Fruit fly (Drosophila melanogaster) whole organism, wandering third instar larva: Measurements from ENCODE around the gene CG14960.

Experiments used
- Abd-B ChIP-seq: fragments of >200 bp; optimal IDR thresholded peaks from 2 replicates; lab custom pipeline; 2017; ENCODE audit warnings: missing biosample characterization, missing genetic modification characterization
- CG32264 ChIP-seq: fragments of 200-800 bp; sonication (Bioruptor generic); optimal IDR thresholded peaks from 2 replicates; lab custom pipeline; 2016; ENCODE audit warnings: missing biosample characterization, missing genetic modification characterization
- CG9705 ChIP-seq: fragments of 200-800 bp; sonication (Bioruptor generic); optimal IDR thresholded peaks from 2 replicates; lab custom pipeline; 2018; ENCODE audit warnings: missing biosample characterization, mild to moderate bottlenecking, missing genetic modification characterization
- CrebA ChIP-seq: fragments of 200-800 bp; sonication (Bioruptor generic); optimal IDR thresholded peaks from 2 replicates; lab custom pipeline; 2016; ENCODE audit warnings: missing biosample characterization, mild to moderate bottlenecking, missing genetic modification characterization, borderline replicate concordance
- Dfd ChIP-seq: fragments of >200 bp; optimal IDR thresholded peaks from 2 replicates; lab custom pipeline; 2017; ENCODE audit warnings: missing biosample characterization, missing genetic modification characterization
- Dif ChIP-seq: fragments of 200-275, 200-300 bp; sonication (Bioruptor generic); optimal IDR thresholded peaks from 2 replicates; lab custom pipeline; 2018; ENCODE audit warnings: missing biosample characterization, missing genetic modification characterization; ENCODE audit not compliant: partially characterized antibody
- GATAd ChIP-seq: sonication (Bioruptor generic); optimal IDR thresholded peaks from 2 replicates; lab custom pipeline; 2016; ENCODE audit warnings: missing biosample characterization, missing genetic modification characterization
- HLH106 ChIP-seq: fragments of 200-800 bp; optimal IDR thresholded peaks from 3 replicates; lab custom pipeline; 2019; ENCODE audit warnings: missing biosample characterization, mild to moderate bottlenecking, missing genetic modification characterization, moderate library complexity
- Hnf4 ChIP-seq: fragments of 200-800 bp; sonication (Bioruptor generic); optimal IDR thresholded peaks from 2 replicates; lab custom pipeline; 2016; ENCODE audit warnings: missing biosample characterization, mild to moderate bottlenecking, missing genetic modification characterization
- Hr78 ChIP-seq: fragments of >200 bp; optimal IDR thresholded peaks from 2 replicates; lab custom pipeline; 2017; ENCODE audit warnings: missing biosample characterization, missing genetic modification characterization
- Hr83 ChIP-seq: fragments of 200-300 bp; sonication (Bioruptor generic); optimal IDR thresholded peaks from 2 replicates; lab custom pipeline; 2016; ENCODE audit warnings: missing biosample characterization, mild to moderate bottlenecking, missing genetic modification characterization, moderate library complexity; ENCODE audit not compliant: poor library complexity, severe bottlenecking
- Jra ChIP-seq: sonication (Bioruptor generic); optimal IDR thresholded peaks from 2 replicates; lab custom pipeline; 2016; ENCODE audit warnings: missing biosample characterization, missing genetic modification characterization
- Myc ChIP-seq: fragments of >200 bp; optimal IDR thresholded peaks from 2 replicates; lab custom pipeline; 2017
- N ChIP-seq: fragments of >200 bp; optimal IDR thresholded peaks from 2 replicates; lab custom pipeline; 2018; ENCODE audit warnings: missing biosample characterization, missing external identifiers, missing genetic modification characterization
- OdsH ChIP-seq: fragments of 200-800 bp; sonication (Bioruptor generic); optimal IDR thresholded peaks from 2 replicates; lab custom pipeline; 2016; ENCODE audit warnings: missing biosample characterization, mild to moderate bottlenecking, missing genetic modification characterization
- Rel ChIP-seq, 2 experiments: fragments of 200-800 bp; sonication (Bioruptor generic) in 1 of 2; optimal IDR thresholded peaks; 2 replicates in 1 of 2; 3 replicates in 1 of 2; lab custom pipeline; 2016 to 2019; ENCODE audit warnings: mild to moderate bottlenecking in 2 of 2, missing biosample characterization in 2 of 2, missing genetic modification characterization in 2 of 2, moderate library complexity in 1 of 2
- Sp1 ChIP-seq: fragments of 200-800 bp; sonication (Bioruptor generic); optimal IDR thresholded peaks from 3 replicates; lab custom pipeline; 2019; ENCODE audit warnings: missing biosample characterization, mild to moderate bottlenecking, missing genetic modification characterization, moderate library complexity
- Vsx2 ChIP-seq: fragments of 200-300, 225-300 bp; sonication (Bioruptor generic); optimal IDR thresholded peaks from 2 replicates; lab custom pipeline; 2018; ENCODE audit warnings: missing biosample characterization, missing genetic modification characterization; ENCODE audit not compliant: partially characterized antibody
- br ChIP-seq: fragments of 200-800 bp; sonication (Bioruptor generic); optimal IDR thresholded peaks from 2 replicates; lab custom pipeline; 2016; ENCODE audit warnings: missing biosample characterization, missing genetic modification characterization
- brk ChIP-seq: fragments of 200-800 bp; sonication (Bioruptor generic); optimal IDR thresholded peaks from 2 replicates; lab custom pipeline; 2016; ENCODE audit warnings: missing biosample characterization, mild to moderate bottlenecking, missing genetic modification characterization
- dmrt93B ChIP-seq: fragments of 200-800 bp; sonication (Bioruptor generic); optimal IDR thresholded peaks from 2 replicates; lab custom pipeline; 2018; ENCODE audit warnings: missing biosample characterization, mild to moderate bottlenecking, missing genetic modification characterization
- dsf ChIP-seq: sonication (Bioruptor generic); optimal IDR thresholded peaks from 2 replicates; lab custom pipeline; 2016; ENCODE audit warnings: missing biosample characterization, missing genetic modification characterization, borderline replicate concordance
- ey ChIP-seq: fragments of 200-800 bp; sonication (Bioruptor generic); optimal IDR thresholded peaks from 2 replicates; lab custom pipeline; 2016; ENCODE audit warnings: missing biosample characterization, missing genetic modification characterization
- foxo ChIP-seq, 2 experiments: fragments of 200-800 bp; sonication (Bioruptor generic); optimal IDR thresholded peaks; 2 replicates in 1 of 2; 3 replicates in 1 of 2; lab custom pipeline; 2016 to 2017; ENCODE audit warnings: missing biosample characterization in 2 of 2, missing genetic modification characterization in 2 of 2
- fru ChIP-seq: fragments of 200-800 bp; sonication (Bioruptor generic); optimal IDR thresholded peaks from 3 replicates; lab custom pipeline; 2016; ENCODE audit warnings: missing biosample characterization, mild to moderate bottlenecking, missing genetic modification characterization
- h ChIP-seq: fragments of 200-800 bp; sonication (Bioruptor generic); optimal IDR thresholded peaks from 3 replicates; lab custom pipeline; 2016; ENCODE audit warnings: missing biosample characterization, mild to moderate bottlenecking, missing genetic modification characterization
- jim ChIP-seq: fragments of 175-275, 200-325 bp; sonication (Bioruptor generic); optimal IDR thresholded peaks from 2 replicates; lab custom pipeline; 2016; ENCODE audit warnings: missing biosample characterization, mild to moderate bottlenecking, missing genetic modification characterization
- lola ChIP-seq: fragments of >200 bp; optimal IDR thresholded peaks from 2 replicates; lab custom pipeline; 2017; ENCODE audit warnings: missing biosample characterization, missing genetic modification characterization
- rgr ChIP-seq: fragments of 200-800 bp; sonication (Bioruptor generic); optimal IDR thresholded peaks from 3 replicates; lab custom pipeline; 2016; ENCODE audit warnings: missing biosample characterization, mild to moderate bottlenecking, missing genetic modification characterization
- sv ChIP-seq: fragments of 200-800 bp; sonication (Bioruptor generic); optimal IDR thresholded peaks from 3 replicates; lab custom pipeline; 2016; ENCODE audit warnings: missing biosample characterization, missing genetic modification characterization
- tai ChIP-seq: sonication (Bioruptor generic); optimal IDR thresholded peaks from 2 replicates; lab custom pipeline; 2016; ENCODE audit warnings: missing biosample characterization, missing genetic modification characterization
- usp ChIP-seq: fragments of >200 bp; optimal IDR thresholded peaks from 2 replicates; lab custom pipeline; 2017; ENCODE audit warnings: missing biosample characterization, missing genetic modification characterization
- woc ChIP-seq: sonication (Bioruptor generic); optimal IDR thresholded peaks from 2 replicates; lab custom pipeline; 2016; ENCODE audit warnings: missing biosample characterization, mild to moderate bottlenecking, missing genetic modification characterization

CG14960 gene

DNA sequence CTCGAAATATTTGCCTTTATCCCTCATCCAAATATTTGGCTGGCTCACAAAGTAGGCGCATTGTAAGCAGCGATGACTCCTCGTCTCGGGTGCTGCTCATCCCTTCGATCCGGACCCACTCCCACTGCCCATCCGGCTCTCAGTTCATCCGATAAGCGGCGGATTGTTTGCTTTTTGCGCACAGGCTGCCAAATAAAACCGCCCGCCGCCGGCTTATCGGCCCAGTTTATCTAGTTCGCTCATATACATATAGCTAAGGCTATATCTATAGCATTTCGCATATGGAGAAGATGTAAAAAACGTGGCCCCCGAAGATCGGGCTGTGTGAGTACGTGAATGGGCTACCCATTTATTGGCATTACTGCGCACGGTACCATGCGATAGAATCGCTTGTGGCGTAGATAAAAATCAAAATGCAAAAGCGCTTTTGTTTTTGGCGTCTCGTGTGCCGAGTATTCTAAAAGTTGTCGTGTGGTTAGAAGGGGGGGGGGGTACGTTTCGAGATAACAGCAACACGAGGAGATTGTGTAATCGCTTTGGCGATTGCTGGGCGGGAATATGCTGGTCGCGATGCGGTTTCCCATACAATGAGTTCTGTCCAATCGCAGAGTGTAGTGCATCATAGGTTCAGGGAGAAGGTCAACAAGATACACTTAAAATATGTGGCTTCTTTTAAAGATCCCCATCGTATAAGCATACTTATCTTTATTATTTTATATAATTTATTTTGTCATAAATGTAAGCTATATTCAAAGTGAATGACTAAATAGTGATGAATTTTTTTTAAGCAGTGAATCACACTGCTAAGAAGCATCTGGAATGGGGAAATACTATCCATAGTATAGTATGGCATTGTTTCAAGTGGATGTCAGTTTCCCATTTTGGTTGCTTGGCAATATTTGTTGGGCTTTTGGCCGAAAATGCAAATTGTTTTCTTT lies 38.1 kb downstream of the CG14960 start:
- TF ChIP-seq OdsH (GFP tag; lab: Kevin White, UChicago) (peak; percentile 13), CrebA (GFP tag; lab: Kevin White, UChicago) (no peak), h (peak; percentile 52), dsf (GFP tag; lab: Kevin White, UChicago) (no peak), br (GFP tag; lab: Kevin White, UChicago) (peak; percentile 20), Rel (GFP tag; optimal IDR thresholded peaks at IDR 0.05; lab: Kevin White, UChicago) (no peak), Rel (tag; optimal IDR thresholded peaks at IDR 0.05; lab: Kevin White, UChicago) (peak; percentile 10), dmrt93B (no peak), CG32264 (GFP tag; lab: Kevin White, UChicago) (no peak), brk (no peak), Sp1 (GFP tag; lab: Kevin White, UChicago) (peak; percentile 6), fru (GFP tag; lab: Kevin White, UChicago) (peak; percentile 48)

DNA sequence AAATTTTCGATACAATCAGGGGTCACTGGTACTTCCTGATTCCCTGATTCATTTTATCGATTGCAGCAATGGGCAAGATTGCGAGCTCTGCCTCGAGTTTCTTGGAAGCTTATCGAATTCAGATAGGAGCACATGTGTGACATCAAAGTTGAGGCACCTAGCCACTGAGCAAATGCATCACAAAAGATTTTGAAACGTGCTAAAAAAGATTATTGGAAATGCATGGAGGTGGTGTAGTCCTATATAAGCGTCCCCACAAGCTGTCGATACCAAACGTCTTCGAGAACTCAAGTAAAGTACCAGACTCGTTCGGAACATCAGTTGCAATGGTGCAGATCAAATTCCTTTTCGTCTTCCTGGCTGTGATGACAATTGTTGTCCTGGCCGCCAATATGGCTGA lies 43.2 kb downstream of the CG14960 start, which contains the start of gene Drsl2:
Drsl2 (plus strand) TSS at position 301 of the 400 bp plus-strand sequence.
- TF ChIP-seq dsf (GFP tag; lab: Kevin White, UChicago) (no peak), Vsx2 (GFP tag; lab: Kevin White, UChicago) (no peak), brk (no peak), fru (GFP tag; lab: Kevin White, UChicago) (no peak), Abd-B (GFP tag; lab: Kevin White, UChicago) (no peak), CG32264 (GFP tag; lab: Kevin White, UChicago) (no peak)
- TF ChIP-seq, all 38 proteins: peak for 0

DNA sequence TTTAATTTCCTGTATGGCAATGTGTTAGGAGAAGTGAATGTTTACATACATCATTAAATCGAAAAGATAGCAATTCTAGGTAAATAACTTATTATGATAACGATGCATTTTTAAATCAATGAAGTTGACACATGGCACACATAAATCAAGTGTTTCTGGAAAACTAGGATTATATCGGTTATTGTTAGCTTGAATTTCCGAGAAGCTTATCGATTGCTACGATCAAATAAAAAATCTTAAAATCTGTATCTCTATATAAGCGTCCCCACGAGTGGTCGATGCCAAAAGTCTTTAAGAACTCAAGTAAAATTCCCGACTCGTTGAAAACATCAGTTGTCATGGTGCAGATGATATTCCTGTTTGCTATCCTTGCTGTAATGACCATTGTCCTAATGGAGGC lies 43.9 kb downstream of the CG14960 start, which contains the start of gene Drsl3:
Drsl3 (plus strand) TSS at position 301 of the 400 bp plus-strand sequence.
- TF ChIP-seq Jra (GFP tag; lab: Kevin White, UChicago) (no peak), ey (GFP tag; lab: Kevin White, UChicago) (no peak)
- TF ChIP-seq, all 38 proteins: peak for 0

DNA sequence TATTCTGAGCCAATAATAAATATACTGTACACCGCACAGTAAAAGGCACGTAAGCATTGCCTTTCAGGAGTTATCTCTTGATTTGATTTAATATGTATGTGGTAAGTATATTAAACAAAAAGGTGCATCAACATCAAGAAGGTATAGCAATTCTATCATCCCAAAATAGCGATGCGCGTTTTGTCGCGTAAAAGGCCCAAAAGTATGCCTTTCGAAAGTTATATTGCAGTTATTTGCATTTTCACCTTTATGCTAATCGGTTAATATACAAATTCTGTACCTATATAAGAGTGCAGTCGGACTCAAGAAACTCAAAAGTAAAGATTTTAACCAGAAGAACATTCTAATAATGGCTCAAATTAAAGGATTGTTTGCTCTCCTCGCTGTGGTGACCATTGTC lies 44.5 kb downstream of the CG14960 start, which contains the start of gene Drsl4:
Drsl4 (plus strand) TSS at position 333 of the 400 bp plus-strand sequence.
- TF ChIP-seq woc (GFP tag; lab: Kevin White, UChicago) = no peak
- peak; percentile 68 for TF ChIP-seq Myc (lab: Kevin White, UChicago)
- peak; percentile 9 for TF ChIP-seq Hnf4 (GFP tag; lab: Kevin White, UChicago)
- no peak for TF ChIP-seq jim (GFP tag; lab: Kevin White, UChicago)
- no peak for TF ChIP-seq Abd-B (GFP tag; lab: Kevin White, UChicago)
- TF ChIP-seq CG9705 = no peak
- TF ChIP-seq, all 38 proteins: peak for 2

DNA sequence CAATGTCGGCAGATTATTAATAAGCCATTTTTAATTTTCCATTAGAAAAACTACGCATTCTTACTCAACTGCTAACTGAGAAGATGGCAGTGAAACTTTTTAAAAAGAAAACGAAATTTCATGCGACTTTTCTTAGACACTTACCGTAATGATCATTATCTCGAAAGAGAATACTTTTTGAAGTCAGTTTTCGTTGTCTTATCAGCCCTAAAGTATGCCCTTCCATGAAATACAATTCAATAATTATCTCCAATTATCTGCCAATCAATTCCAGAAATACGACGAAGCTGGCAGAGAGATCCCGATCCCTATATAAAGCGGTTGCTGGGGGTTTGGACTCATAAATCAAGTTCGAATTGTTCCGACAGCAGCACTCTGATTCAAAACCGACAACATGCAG lies 45.6 kb downstream of the CG14960 start, which contains the start of gene Drsl5:
Drsl5 (plus strand) TSS at position 341 of the 400 bp plus-strand sequence.
- TF ChIP-seq foxo (GFP tag; optimal IDR thresholded peaks at IDR 0.05; lab: Kevin White, UChicago) = no peak
- peak; percentile 24 for TF ChIP-seq Myc (lab: Kevin White, UChicago)
- no peak for TF ChIP-seq rgr

DNA sequence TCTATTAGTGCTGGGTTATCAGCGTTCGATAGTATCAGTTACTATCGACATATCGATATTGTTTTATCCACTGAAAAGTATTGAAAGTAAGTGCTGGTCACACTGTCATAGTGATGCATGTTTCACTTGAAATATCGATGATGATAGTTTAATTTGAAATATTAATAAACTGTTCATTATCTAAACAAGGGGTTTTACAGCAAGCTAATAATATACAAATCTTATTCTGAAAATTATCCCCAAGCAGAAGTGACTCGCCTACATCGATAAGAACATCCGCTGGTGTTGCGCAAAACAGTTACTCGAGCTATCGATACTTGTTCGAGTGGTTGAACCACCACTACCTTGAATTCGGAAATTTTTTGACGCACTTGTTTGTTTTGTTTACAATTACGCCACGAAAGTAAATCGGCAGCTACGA lies 48.4 kb downstream of the CG14960 start, which contains the start of the genes PIG-C, CG12016 and Dpm2:
PIG-C (minus strand) TSS at position 10 of the 421 bp plus-strand sequence.
CG12016 (plus strand) TSS at position 333 of the 421 bp plus-strand sequence.
Dpm2 (plus strand) TSS at position 333 of the 421 bp plus-strand sequence.
- TF ChIP-seq GATAd (GFP tag; lab: Kevin White, UChicago) = no peak
- TF ChIP-seq Sp1 (GFP tag; lab: Kevin White, UChicago) = peak; percentile 61
- TF ChIP-seq h = no peak
- TF ChIP-seq tai = no peak
- TF ChIP-seq CG32264 (GFP tag; lab: Kevin White, UChicago) = peak; percentile 53
- no peak for TF ChIP-seq Hr78 (GFP tag; lab: Kevin White, UChicago)
- no peak for TF ChIP-seq Rel (GFP tag; optimal IDR thresholded peaks at IDR 0.05; lab: Kevin White, UChicago)
- TF ChIP-seq Rel (tag; optimal IDR thresholded peaks at IDR 0.05; lab: Kevin White, UChicago) = peak; percentile 63
- peak; percentile 59 for TF ChIP-seq sv
- TF ChIP-seq dmrt93B = no peak
- peak; percentile 84 for TF ChIP-seq Jra (GFP tag; lab: Kevin White, UChicago)
- TF ChIP-seq Myc (lab: Kevin White, UChicago) = peak; percentile 52
- no peak for TF ChIP-seq Abd-B (GFP tag; lab: Kevin White, UChicago)
- TF ChIP-seq HLH106 (tag; lab: Kevin White, UChicago) = peak; percentile 77
- peak; percentile 61 for TF ChIP-seq OdsH (GFP tag; lab: Kevin White, UChicago)
- TF ChIP-seq Hnf4 (GFP tag; lab: Kevin White, UChicago) = peak; percentile 84
- TF ChIP-seq rgr = peak; percentile 77
- TF ChIP-seq Dif (GFP tag; lab: Kevin White, UChicago) = no peak
- peak in 1 of 2 experiments; percentile 80 for TF ChIP-seq foxo (GFP tag; optimal IDR thresholded peaks at IDR 0.05; lab: Kevin White, UChicago)
- TF ChIP-seq brk = no peak
- peak; percentile 74 for TF ChIP-seq br (GFP tag; lab: Kevin White, UChicago)
- TF ChIP-seq lola (GFP tag; lab: Kevin White, UChicago) = no peak
- no peak for TF ChIP-seq CrebA (GFP tag; lab: Kevin White, UChicago)
- TF ChIP-seq Dfd (GFP tag; lab: Kevin White, UChicago) = no peak
- TF ChIP-seq usp (GFP tag; lab: Kevin White, UChicago) = no peak
- TF ChIP-seq fru (GFP tag; lab: Kevin White, UChicago) = peak; percentile 76
- TF ChIP-seq Hr83 (GFP tag; lab: Kevin White, UChicago) = peak; percentile 18
- TF ChIP-seq dsf (GFP tag; lab: Kevin White, UChicago) = peak; percentile 27
- TF ChIP-seq N = no peak
